Worm (Caenorhabditis elegans) whole organism, midembryonic: ENCODE results near the gene Y39B6A.43.

Source experiments
- med-1 ChIP-seq: sonication (generic microtip); optimal IDR thresholded peaks from 2 replicates; lab custom pipeline; 2017; ENCODE audit warnings: missing genetic modification characterization, mild to moderate bottlenecking, missing compliant biosample characterization, antibody characterized with exemption, missing genetic modification reagents; ENCODE audit not compliant: insufficient read depth
- ref-1 ChIP-seq: fragments of 200-800 bp; sonication (Bioruptor generic); conservative IDR thresholded peaks from 2 replicates; pipeline ENCODE4 v1.3.6; 2022; ENCODE audit warnings: missing genetic modification reagents, missing genetic modification characterization, missing compliant biosample characterization
- tab-1 ChIP-seq: fragments of 200-800 bp; sonication (Bioruptor generic); IDR thresholded peaks from 2 replicates; pipeline ENCODE4 v1.3.6; 2022; ENCODE audit warnings: missing genetic modification characterization, missing compliant biosample characterization
- ztf-29 ChIP-seq: fragments of 200-800 bp; sonication (Bioruptor generic); IDR thresholded peaks from 2 replicates; pipeline ENCODE4 v1.3.6; 2022; ENCODE audit warnings: missing genetic modification reagents, missing genetic modification characterization, missing compliant biosample characterization

DNA sequence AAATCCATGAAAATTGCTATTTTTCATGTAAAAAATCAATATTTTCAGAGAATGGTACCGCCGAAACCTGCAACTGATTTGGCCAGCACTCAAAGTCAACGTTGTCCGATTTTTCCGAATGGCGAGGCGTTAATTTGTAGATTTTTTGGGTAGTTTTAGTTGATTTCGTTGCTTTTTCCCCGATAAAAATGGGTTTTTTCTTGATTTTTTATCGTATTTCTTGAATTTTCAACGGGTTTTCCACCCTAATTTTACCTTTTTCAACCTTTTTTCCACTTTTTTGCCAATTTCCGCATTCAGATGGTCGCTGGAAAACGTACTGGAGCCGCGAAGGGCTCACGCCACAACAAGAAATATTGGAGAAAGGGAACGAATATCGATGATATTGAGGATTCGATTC lies 34.0 kb upstream of the Y39B6A.43 start, which contains the start of gene Y39B6A.33:
- TF ChIP-seq med-1 (GFP tag; lab: Kevin White, UChicago) (no peak), tab-1 (GFP tag; lab: Robert Waterston, UW) (no peak), ztf-29 (GFP tag; lab: Robert Waterston, UW) (no peak), ref-1 (no peak)
